Fruit fly (Drosophila melanogaster) whole organism, embryonic: Measurements from ENCODE around the gene bbg.

Experiments
- CG10274 ChIP-seq: fragments of 200-800 bp; sonication (Bioruptor generic); optimal IDR thresholded peaks from 3 replicates; lab custom pipeline; 2017; ENCODE audit warnings: missing biosample characterization, mild to moderate bottlenecking, missing genetic modification characterization
- CG10565 ChIP-seq: fragments of 200-800 bp; sonication (Bioruptor generic); optimal IDR thresholded peaks from 3 replicates; lab custom pipeline; 2016; ENCODE audit warnings: missing biosample characterization, mild to moderate bottlenecking, missing genetic modification characterization
- CG10979 ChIP-seq: fragments of 200-800 bp; sonication (Bioruptor generic); optimal IDR thresholded peaks from 2 replicates; lab custom pipeline; 2018; ENCODE audit warnings: missing biosample characterization, mild to moderate bottlenecking, missing genetic modification characterization, moderate library complexity
- CG12071 ChIP-seq: fragments of 200-800 bp; sonication (Bioruptor generic); optimal IDR thresholded peaks from 3 replicates; lab custom pipeline; 2018; ENCODE audit warnings: missing biosample characterization, mild to moderate bottlenecking, missing genetic modification characterization
- CG12155 ChIP-seq: fragments of 200-800 bp; sonication (Bioruptor generic); optimal IDR thresholded peaks from 3 replicates; lab custom pipeline; 2016; ENCODE audit warnings: missing biosample characterization, missing genetic modification characterization
- CG13123 ChIP-seq: fragments of 200-800 bp; sonication (Bioruptor generic); optimal IDR thresholded peaks from 2 replicates; lab custom pipeline; 2016; ENCODE audit warnings: missing biosample characterization, missing genetic modification characterization
- CG13296 ChIP-seq: fragments of 200-800 bp; sonication (Bioruptor generic); optimal IDR thresholded peaks from 3 replicates; lab custom pipeline; 2018; ENCODE audit warnings: missing biosample characterization, mild to moderate bottlenecking, missing genetic modification characterization
- CG14860 ChIP-seq: fragments of 200-800 bp; sonication (Bioruptor generic); IDR thresholded peaks from 3 replicates; pipeline ENCODE4 v1.3.6; 2022; ENCODE audit warnings: missing biosample characterization, missing genetic modification characterization; ENCODE audit not compliant: partially characterized antibody
- CG15269 ChIP-seq: fragments of 200-800 bp; sonication (Bioruptor generic); optimal IDR thresholded peaks from 2 replicates; lab custom pipeline; 2018; ENCODE audit warnings: missing biosample characterization, mild to moderate bottlenecking, missing genetic modification characterization, moderate library complexity
- CG17612 ChIP-seq: fragments of 200-800 bp; sonication (Bioruptor generic); IDR thresholded peaks from 2 replicates; pipeline ENCODE4 v1.3.6; 2022; ENCODE audit warnings: missing biosample characterization, missing genetic modification characterization
- CG18262 ChIP-seq: fragments of 200-800 bp; optimal IDR thresholded peaks from 3 replicates; lab custom pipeline; 2019; ENCODE audit warnings: missing biosample characterization, mild to moderate bottlenecking, missing genetic modification characterization, moderate library complexity
- CG32532 ChIP-seq: fragments of 200-800 bp; sonication (Bioruptor generic); IDR thresholded peaks from 2 replicates; pipeline ENCODE4 v1.3.6; 2022; ENCODE audit warnings: missing biosample characterization, missing genetic modification characterization
- CG33557 ChIP-seq: fragments of 200-800 bp; sonication (Bioruptor generic); optimal IDR thresholded peaks from 2 replicates; lab custom pipeline; 2019; ENCODE audit warnings: missing biosample characterization, mild to moderate bottlenecking, missing genetic modification characterization, moderate library complexity
- CG5245 ChIP-seq: fragments of 200-800 bp; sonication (Bioruptor generic); optimal IDR thresholded peaks from 3 replicates; lab custom pipeline; 2016; ENCODE audit warnings: missing biosample characterization, missing genetic modification characterization
- CG5953 ChIP-seq: fragments of 200-800 bp; sonication (Bioruptor generic); IDR thresholded peaks from 2 replicates; pipeline ENCODE4 v1.3.6; 2022; ENCODE audit warnings: missing biosample characterization, missing genetic modification characterization
- CG6765 ChIP-seq: fragments of 200-800 bp; sonication (Bioruptor generic); optimal IDR thresholded peaks from 3 replicates; lab custom pipeline; 2017; ENCODE audit warnings: missing biosample characterization, mild to moderate bottlenecking, missing genetic modification characterization
- Chrac-16 ChIP-seq: fragments of 200-800 bp; sonication (Bioruptor generic); optimal IDR thresholded peaks from 3 replicates; lab custom pipeline; 2016; ENCODE audit warnings: missing biosample characterization, missing genetic modification characterization
- Dad ChIP-seq: fragments of 200-800 bp; sonication (Bioruptor generic); optimal IDR thresholded peaks from 3 replicates; lab custom pipeline; 2016; ENCODE audit warnings: missing biosample characterization, missing genetic modification characterization
- Doc2 ChIP-seq: fragments of 200-800 bp; sonication (Bioruptor generic); IDR thresholded peaks from 2 replicates; pipeline ENCODE4 v1.3.6; 2022; ENCODE audit warnings: missing biosample characterization, missing genetic modification characterization
- Ets65A ChIP-seq: fragments of 200-800 bp; sonication (Bioruptor generic); peaks from one replicate; lab custom pipeline; 2016; ENCODE audit warnings: missing biosample characterization, missing genetic modification characterization
- Gsc ChIP-seq: fragments of 200-800 bp; sonication (Bioruptor generic); IDR thresholded peaks from 2 replicates; pipeline ENCODE4 v1.3.6; 2022; ENCODE audit warnings: missing biosample characterization, missing genetic modification characterization
- Gug ChIP-seq: fragments of 200-800 bp; sonication (Bioruptor generic); IDR thresholded peaks from 4 replicates; pipeline ENCODE4 v1.3.6; 2022; ENCODE audit warnings: missing biosample characterization, missing genetic modification characterization
- Hmr ChIP-seq: fragments of 200-800 bp; sonication (Bioruptor generic); optimal IDR thresholded peaks from 3 replicates; lab custom pipeline; 2017; ENCODE audit warnings: mild to moderate bottlenecking, missing biosample characterization, missing genetic modification reagents, missing genetic modification characterization
- Hr39 ChIP-seq: fragments of >200 bp; optimal IDR thresholded peaks from 2 replicates; lab custom pipeline; 2017
- Myb ChIP-seq: fragments of 200-800 bp; sonication (Bioruptor generic); optimal IDR thresholded peaks from 2 replicates; lab custom pipeline; 2016; ENCODE audit warnings: missing biosample characterization, missing genetic modification characterization
- NfI ChIP-seq: fragments of 200-800 bp; sonication (Bioruptor generic); optimal IDR thresholded peaks from 3 replicates; lab custom pipeline; 2018; ENCODE audit warnings: missing biosample characterization, mild to moderate bottlenecking, missing genetic modification characterization, moderate library complexity
- Oli ChIP-seq: fragments of 200-800 bp; sonication (Bioruptor generic); optimal IDR thresholded peaks from 2 replicates; lab custom pipeline; 2018; ENCODE audit warnings: missing biosample characterization, mild to moderate bottlenecking, missing genetic modification characterization, moderate library complexity
- Poxn ChIP-seq: fragments of 200-800 bp; sonication (Bioruptor generic); IDR thresholded peaks from 2 replicates; pipeline ENCODE4 v1.3.6; 2022; ENCODE audit warnings: missing biosample characterization, missing genetic modification characterization
- Sin3A ChIP-seq: fragments of >200 bp; optimal IDR thresholded peaks from 2 replicates; lab custom pipeline; 2018
- Xrp1 ChIP-seq: fragments of 200-800 bp; sonication (Bioruptor generic); IDR thresholded peaks from 2 replicates; pipeline ENCODE4 v1.3.6; 2022; ENCODE audit warnings: missing biosample characterization, missing genetic modification characterization
- abd-A ChIP-seq: fragments of 200-800 bp; sonication (Bioruptor generic); optimal IDR thresholded peaks from 3 replicates; lab custom pipeline; 2019; ENCODE audit warnings: missing biosample characterization, mild to moderate bottlenecking, missing genetic modification characterization, moderate library complexity
- cg ChIP-seq: fragments of 200-800 bp; sonication (Bioruptor generic); optimal IDR thresholded peaks from 3 replicates; lab custom pipeline; 2019; ENCODE audit warnings: missing biosample characterization, mild to moderate bottlenecking, missing genetic modification characterization, moderate library complexity
- chinmo ChIP-seq: fragments of 200-800 bp; sonication (Bioruptor generic); IDR thresholded peaks from 4 replicates; pipeline ENCODE4 v1.3.6; 2022; ENCODE audit warnings: missing biosample characterization, missing genetic modification characterization; ENCODE audit not compliant: partially characterized antibody
- chm ChIP-seq: fragments of 200-800 bp; sonication (Bioruptor generic); IDR thresholded peaks from 2 replicates; pipeline ENCODE4 v1.3.6; 2022; ENCODE audit warnings: missing biosample characterization, missing genetic modification characterization
- dm ChIP-seq: fragments of 200-800 bp; sonication (Bioruptor generic); optimal IDR thresholded peaks from 3 replicates; lab custom pipeline; 2016; ENCODE audit warnings: missing biosample characterization, missing genetic modification characterization
- ham ChIP-seq: fragments of 200-800 bp; sonication (Bioruptor generic); IDR thresholded peaks from 2 replicates; pipeline ENCODE4 v1.3.6; 2022; ENCODE audit warnings: missing biosample characterization, missing genetic modification characterization
- hkb ChIP-seq, 2 experiments: fragments of 200-800 bp in 1 of 2; fragments of >200 bp in 1 of 2; sonication (Bioruptor generic) in 1 of 2; IDR thresholded peaks in 1 of 2; optimal IDR thresholded peaks in 1 of 2; 2 replicates each; pipeline versions ENCODE4 v1.3.6 to Lab custom; 2017 to 2022; ENCODE audit warnings: missing biosample characterization in 1 of 2, missing genetic modification characterization in 1 of 2
- inv ChIP-seq: fragments of 200-800 bp; sonication (Bioruptor generic); IDR thresholded peaks from 2 replicates; pipeline ENCODE4 v1.3.6; 2022; ENCODE audit warnings: missing biosample characterization, missing genetic modification characterization; ENCODE audit not compliant: partially characterized antibody
- ken ChIP-seq: fragments of 200-800 bp; sonication (Bioruptor generic); IDR thresholded peaks from 3 replicates; pipeline ENCODE4 v1.3.6; 2022; ENCODE audit warnings: missing biosample characterization, missing genetic modification characterization
- knrl ChIP-seq: fragments of 200-800 bp; sonication (Bioruptor generic); IDR thresholded peaks from 3 replicates; pipeline ENCODE4 v1.3.6; 2022; ENCODE audit warnings: missing biosample characterization, missing genetic modification characterization; ENCODE audit not compliant: partially characterized antibody
- lola ChIP-seq, 3 experiments: fragments of >200 bp in 2 of 3; fragments of 200-800 bp in 1 of 3; sonication (Bioruptor generic) in 1 of 3; optimal IDR thresholded peaks; 2 replicates each; lab custom pipeline; 2017 to 2019; ENCODE audit warnings: missing biosample characterization in 3 of 3, missing genetic modification characterization in 3 of 3, mild to moderate bottlenecking in 1 of 3, moderate library complexity in 1 of 3
- nerfin-1 ChIP-seq: fragments of 200-800 bp; sonication (Bioruptor generic); optimal IDR thresholded peaks from 3 replicates; lab custom pipeline; 2019; ENCODE audit warnings: missing biosample characterization, mild to moderate bottlenecking, missing genetic modification characterization, moderate library complexity
- onecut ChIP-seq: fragments of 200-800 bp; sonication (Bioruptor generic); IDR thresholded peaks from 2 replicates; pipeline ENCODE4 v1.3.6; 2022; ENCODE audit warnings: missing biosample characterization, missing genetic modification characterization
- peb ChIP-seq: fragments of 200-800 bp; sonication (Bioruptor generic); IDR thresholded peaks from 2 replicates; pipeline ENCODE4 v1.3.6; 2022; ENCODE audit warnings: missing biosample characterization, missing genetic modification characterization
- phol ChIP-seq: fragments of 200-800 bp; sonication (Bioruptor generic); optimal IDR thresholded peaks from 3 replicates; lab custom pipeline; 2018; ENCODE audit warnings: missing biosample characterization, mild to moderate bottlenecking, missing genetic modification characterization, moderate library complexity
- sens ChIP-seq: fragments of 200-800 bp; sonication (Bioruptor generic); peaks from one replicate; lab custom pipeline; 2016; ENCODE audit warnings: missing biosample characterization, missing genetic modification characterization
- sens-2 ChIP-seq: fragments of 200-800 bp; sonication (Bioruptor generic); IDR thresholded peaks from 2 replicates; pipeline ENCODE4 v1.3.6; 2022; ENCODE audit warnings: missing biosample characterization, missing genetic modification characterization
- sob ChIP-seq: fragments of 200-800 bp; sonication (Bioruptor generic); IDR thresholded peaks from 2 replicates; pipeline ENCODE4 v1.3.6; 2022; ENCODE audit warnings: missing biosample characterization, missing genetic modification characterization
- tgo ChIP-seq: fragments of 200-800 bp; sonication (Bioruptor generic); IDR thresholded peaks from 3 replicates; pipeline ENCODE4 v1.3.6; 2022; ENCODE audit warnings: missing biosample characterization, missing genetic modification characterization
- tll ChIP-seq, 2 experiments: fragments of 200-800 bp in 1 of 2; fragments of >200 bp in 1 of 2; sonication (Bioruptor generic) in 1 of 2; optimal IDR thresholded peaks; 2 replicates each; lab custom pipeline; 2017 to 2019; ENCODE audit warnings: missing biosample characterization in 2 of 2, missing genetic modification characterization in 2 of 2, mild to moderate bottlenecking in 1 of 2, moderate library complexity in 1 of 2
- unpg ChIP-seq: fragments of 200-800 bp; sonication (Bioruptor generic); optimal IDR thresholded peaks from 3 replicates; lab custom pipeline; 2018; ENCODE audit warnings: missing biosample characterization, mild to moderate bottlenecking, missing genetic modification characterization, moderate library complexity
- wor ChIP-seq: fragments of 200-800 bp; sonication (Bioruptor generic); IDR thresholded peaks from 2 replicates; pipeline ENCODE4 v1.3.6; 2022; ENCODE audit warnings: missing biosample characterization, missing genetic modification characterization

The bbg gene

DNA sequence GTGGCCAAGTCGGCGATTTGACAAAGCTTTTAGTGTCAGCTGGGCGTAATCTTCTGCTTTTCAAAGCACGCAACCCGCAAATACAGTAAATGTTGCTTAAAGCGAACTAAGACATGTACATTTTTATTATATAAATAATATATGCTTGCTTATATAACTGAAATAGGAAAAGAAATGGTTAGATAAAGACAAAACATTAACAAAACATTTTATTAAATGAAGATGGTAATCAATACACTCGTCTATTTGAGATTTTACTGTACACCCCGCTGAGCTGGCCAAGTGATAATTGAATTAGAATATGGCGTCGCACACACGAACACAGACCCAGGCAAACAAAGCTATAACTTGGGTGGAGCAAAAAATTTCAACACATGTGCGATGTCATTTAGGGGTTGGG lies 38.6 kb upstream of the bbg start (continued):
- TF ChIP-seq CG6765 (GFP tag; lab: Kevin White, UChicago) (no peak), Chrac-16 (GFP tag; lab: Kevin White, UChicago) (no peak), abd-A (no peak), Ets65A (peak; percentile 90), sob (GFP tag; lab: Robert Waterston, UW) (no peak), onecut (GFP tag; lab: Robert Waterston, UW) (no peak), CG15269 (no peak), Gsc (GFP tag; lab: Robert Waterston, UW) (no peak), CG5953 (GFP tag; lab: Robert Waterston, UW) (no peak), CG33557 (no peak), wor (GFP tag; lab: Robert Waterston, UW) (no peak), Gug (GFP tag; lab: Robert Waterston, UW) (no peak), CG18262 (tag; lab: Kevin White, UChicago) (peak; percentile 50), phol (tag; lab: Kevin White, UChicago) (peak; percentile 44), unpg (peak; percentile 4), sens-2 (no peak), CG13296 (GFP tag; lab: Kevin White, UChicago) (no peak), Hr39 (lab: Kevin White, UChicago) (no peak), nerfin-1 (tag; lab: Kevin White, UChicago) (no peak), dm (GFP tag; lab: Kevin White, UChicago) (no peak), hkb (optimal IDR thresholded peaks at IDR 0.05; lab: Kevin White, UChicago) (no peak), hkb (GFP tag; IDR thresholded peaks at IDR 0.05; lab: Robert Waterston, UW) (peak; percentile 50), Doc2 (GFP tag; lab: Robert Waterston, UW) (no peak), Poxn (GFP tag; lab: Robert Waterston, UW) (no peak), ken (no peak), Dad (GFP tag; lab: Kevin White, UChicago) (no peak), CG10979 (peak; percentile 28), Xrp1 (GFP tag; lab: Robert Waterston, UW) (peak; percentile 63), peb (no peak), tll (GFP tag; optimal IDR thresholded peaks at IDR 0.05; lab: Kevin White, UChicago) (no peak), Hmr (GFP tag; lab: Kevin White, UChicago) (no peak), CG12155 (GFP tag; lab: Kevin White, UChicago) (no peak), ham (no peak), sens (peak; percentile 11), CG10565 (no peak), CG10274 (GFP tag; lab: Kevin White, UChicago) (no peak), cg (GFP tag; lab: Kevin White, UChicago) (no peak), knrl (GFP tag; lab: Robert Waterston, UW) (no peak), CG12071 (GFP tag; lab: Kevin White, UChicago) (no peak), tgo (GFP tag; lab: Robert Waterston, UW) (no peak; the same call in 2 of the 3 replicates), chinmo (GFP tag; lab: Robert Waterston, UW) (no peak), CG5245 (GFP tag; lab: Kevin White, UChicago) (peak; percentile 2), CG32532 (GFP tag; lab: Robert Waterston, UW) (no peak; the same call in 1 of the 2 replicates), lola (GFP tag; optimal IDR thresholded peaks at IDR 0.05; lab: Kevin White, UChicago) (peak in 1 of 3 experiments; percentile 8), inv (GFP tag; lab: Robert Waterston, UW) (no peak), CG14860 (GFP tag; lab: Robert Waterston, UW) (no peak), chm (no peak), NfI (GFP tag; lab: Kevin White, UChicago) (no peak), Oli (tag; lab: Kevin White, UChicago) (peak; percentile 10), Myb (no peak), CG17612 (no peak), CG13123 (GFP tag; lab: Kevin White, UChicago) (no peak), Sin3A (no peak)
